Worm (Caenorhabditis elegans) whole organism, L4 larva: ENCODE measurements around the gene enri-1.

ENCODE experiments used
- ZK546.5 ChIP-seq, 2 experiments: sonication (generic microtip); optimal IDR thresholded peaks; 2 replicates each; lab custom pipeline; 2017; ENCODE audit warnings: missing biosample characterization in 2 of 2, missing genetic modification characterization in 2 of 2
- duxl-1 ChIP-seq: sonication (generic microtip); optimal IDR thresholded peaks from 2 replicates; lab custom pipeline; 2016; ENCODE audit warnings: mild to moderate bottlenecking, missing genetic modification characterization, moderate library complexity, missing compliant biosample characterization; ENCODE audit not compliant: poor library complexity
- fos-1 ChIP-seq: fragments of 150-350 bp; optimal IDR thresholded peaks from 2 replicates; lab custom pipeline; 2014; ENCODE audit warnings: missing biosample characterization, missing genetic modification characterization
- gei-8 ChIP-seq: fragments of 200-800 bp; sonication (Bioruptor generic); optimal IDR thresholded peaks from 2 replicates; lab custom pipeline; 2018; ENCODE audit warnings: mild to moderate bottlenecking, missing genetic modification characterization, missing compliant biosample characterization
- hif-1 ChIP-seq, 2 experiments: sonication (generic microtip); optimal IDR thresholded peaks; 2 replicates each; lab custom pipeline; 2016 to 2017; ENCODE audit warnings: missing compliant biosample characterization in 2 of 2, missing genetic modification characterization in 2 of 2, missing genetic modification reagents in 2 of 2, missing genotype in 2 of 2, mild to moderate bottlenecking in 1 of 2
- jun-1 ChIP-seq: fragments of 150-350 bp; optimal IDR thresholded peaks from 2 replicates; lab custom pipeline; 2014; ENCODE audit warnings: missing biosample characterization, missing genetic modification reagents, missing genetic modification characterization
- madf-9 ChIP-seq: fragments of 200-800 bp; sonication (Bioruptor generic); conservative IDR thresholded peaks from 2 replicates; pipeline ENCODE4 v1.3.6; 2022; ENCODE audit warnings: missing genetic modification reagents, missing genetic modification characterization, missing compliant biosample characterization
- nhr-11 ChIP-seq: fragments of 150-350 bp; optimal IDR thresholded peaks from 2 replicates; lab custom pipeline; 2014; ENCODE audit warnings: missing biosample characterization, missing genetic modification characterization
- nhr-25 ChIP-seq: sonication (generic microtip); optimal IDR thresholded peaks from 2 replicates; lab custom pipeline; 2017; ENCODE audit warnings: missing genetic modification characterization, mild to moderate bottlenecking, missing compliant biosample characterization, antibody characterized with exemption, moderate library complexity, borderline replicate concordance; ENCODE audit not compliant: insufficient read depth
- pqm-1 ChIP-seq: sonication (generic microtip); optimal IDR thresholded peaks from 2 replicates; lab custom pipeline; 2017; ENCODE audit warnings: missing biosample characterization, missing genetic modification characterization
- zag-1 ChIP-seq: fragments of 150-350 bp; optimal IDR thresholded peaks from 2 replicates; lab custom pipeline; 2014; ENCODE audit warnings: missing biosample characterization, missing genetic modification characterization
- ztf-11 ChIP-seq: fragments of 150-350 bp; optimal IDR thresholded peaks from 2 replicates; lab custom pipeline; 2014; ENCODE audit warnings: missing biosample characterization, missing genetic modification characterization

ce11 chrII:2352546-2352945 is 11.1 kb upstream of the enri-1 start, which contains the start of gene F43C11.10:
- TF ChIP-seq jun-1 (tag; lab: Kevin White, UChicago) (no peak), nhr-11 (tag; lab: Kevin White, UChicago) (no peak), duxl-1 (tag; lab: Kevin White, UChicago) (no peak), ZK546.5 (tag; optimal IDR thresholded peaks at IDR 0.05; lab: Kevin White, UChicago) (no peak), nhr-25 (tag; lab: Kevin White, UChicago) (no peak), ztf-11 (no peak), pqm-1 (tag; lab: Kevin White, UChicago) (no peak), hif-1 (tag; optimal IDR thresholded peaks at IDR 0.05; lab: Kevin White, UChicago) (no peak), fos-1 (tag; lab: Kevin White, UChicago) (no peak), madf-9 (GFP tag; lab: Robert Waterston, UW) (no peak), gei-8 (GFP tag; lab: Kevin White, UChicago) (no peak), zag-1 (tag; lab: Kevin White, UChicago) (no peak)
